Worm (Caenorhabditis elegans) whole organism, young adult: ENCODE results near the gene tpst-1.

Source experiments
- B0261.1 ChIP-seq: sonication (generic microtip); optimal IDR thresholded peaks from 2 replicates; lab custom pipeline; 2016; ENCODE audit warnings: mild to moderate bottlenecking, missing genetic modification characterization, moderate library complexity, missing compliant biosample characterization
- F10E7.11 ChIP-seq: sonication (generic microtip); optimal IDR thresholded peaks from 2 replicates; lab custom pipeline; 2017; ENCODE audit warnings: mild to moderate bottlenecking, missing genetic modification characterization, moderate library complexity, missing compliant biosample characterization
- F33H1.4 ChIP-seq: fragments of 200-800 bp; sonication (Bioruptor generic); IDR thresholded peaks from 2 replicates; pipeline ENCODE4 v1.3.6; 2022; ENCODE audit warnings: missing genetic modification reagents, missing genetic modification characterization, missing compliant biosample characterization
- F37B4.10 ChIP-seq: fragments of 200-800 bp; sonication (Bioruptor generic); IDR thresholded peaks from 2 replicates; pipeline ENCODE4 v1.3.6; 2022; ENCODE audit warnings: missing genetic modification characterization, missing compliant biosample characterization
- F49E8.2 ChIP-seq: sonication (generic microtip); optimal IDR thresholded peaks from 3 replicates; lab custom pipeline; 2017; ENCODE audit warnings: missing genetic modification characterization, mild to moderate bottlenecking, missing compliant biosample characterization, antibody characterized with exemption, moderate library complexity; ENCODE audit not compliant: insufficient read depth
- F52B5.7 ChIP-seq: sonication (generic microtip); optimal IDR thresholded peaks from 2 replicates; lab custom pipeline; 2016; ENCODE audit warnings: mild to moderate bottlenecking, missing genetic modification characterization, missing compliant biosample characterization
- Y95B8A.8 ChIP-seq: fragments of 200-800 bp; sonication (Bioruptor generic); IDR thresholded peaks from 2 replicates; pipeline ENCODE4 v1.3.6; 2022; ENCODE audit warnings: missing genetic modification reagents, missing genetic modification characterization, missing compliant biosample characterization
- ZK185.1 ChIP-seq: sonication (generic microtip); optimal IDR thresholded peaks from 2 replicates; lab custom pipeline; 2016; ENCODE audit warnings: mild to moderate bottlenecking, missing genetic modification characterization, missing compliant biosample characterization; ENCODE audit not compliant: poor library complexity, severe bottlenecking
- aptf-3 ChIP-seq: fragments of 200-800 bp; sonication (Bioruptor generic); IDR thresholded peaks from 2 replicates; pipeline ENCODE4 v1.3.6; 2022; ENCODE audit warnings: missing genetic modification characterization, missing compliant biosample characterization
- attf-3 ChIP-seq: fragments of 200-800 bp; sonication (Bioruptor generic); conservative IDR thresholded peaks from 2 replicates; pipeline ENCODE4 v1.3.6; 2022; ENCODE audit warnings: missing genetic modification reagents, missing genetic modification characterization, missing compliant biosample characterization
- attf-5 ChIP-seq: fragments of 200-800 bp; sonication (Bioruptor generic); optimal IDR thresholded peaks from 2 replicates; lab custom pipeline; 2018; ENCODE audit warnings: mild to moderate bottlenecking, missing genetic modification characterization, missing compliant biosample characterization
- attf-6 ChIP-seq: fragments of 200-800 bp; sonication (Bioruptor generic); IDR thresholded peaks from 2 replicates; pipeline ENCODE4 v1.3.6; 2022; ENCODE audit warnings: missing genetic modification reagents, missing genetic modification characterization, missing compliant biosample characterization
- bed-1 ChIP-seq: fragments of 200-800 bp; sonication (Bioruptor generic); IDR thresholded peaks from 2 replicates; pipeline ENCODE4 v1.3.6; 2022; ENCODE audit warnings: missing genetic modification reagents, missing genetic modification characterization, missing compliant biosample characterization
- ccch-3 ChIP-seq: fragments of 200-800 bp; sonication (Bioruptor generic); optimal IDR thresholded peaks from 2 replicates; lab custom pipeline; 2018; ENCODE audit warnings: mild to moderate bottlenecking, missing genetic modification characterization, missing compliant biosample characterization
- cebp-1 ChIP-seq, 2 experiments: fragments of 200-800 bp in 1 of 2; sonication (Bioruptor generic) in 1 of 2; sonication (generic microtip) in 1 of 2; IDR thresholded peaks in 1 of 2; optimal IDR thresholded peaks in 1 of 2; 2 replicates each; pipeline versions ENCODE4 v1.3.6 to Lab custom; 2017 to 2022; ENCODE audit warnings: missing compliant biosample characterization in 2 of 2, missing genetic modification characterization in 2 of 2, mild to moderate bottlenecking in 1 of 2, missing genetic modification reagents in 1 of 2, moderate library complexity in 1 of 2
- ceh-27 ChIP-seq: fragments of 200-800 bp; sonication (Bioruptor generic); optimal IDR thresholded peaks from 2 replicates; lab custom pipeline; 2018; ENCODE audit warnings: mild to moderate bottlenecking, missing genetic modification characterization, moderate library complexity, missing compliant biosample characterization
- ceh-79 ChIP-seq: sonication (generic microtip); optimal IDR thresholded peaks from 2 replicates; lab custom pipeline; 2017; ENCODE audit warnings: mild to moderate bottlenecking, missing genetic modification characterization, missing compliant biosample characterization
- ceh-91 ChIP-seq: fragments of 200-800 bp; sonication (Bioruptor generic); IDR thresholded peaks from 2 replicates; pipeline ENCODE4 v1.3.6; 2022; ENCODE audit warnings: missing genetic modification reagents, missing genetic modification characterization, missing compliant biosample characterization
- chd-7 ChIP-seq: sonication (generic microtip); optimal IDR thresholded peaks from 2 replicates; lab custom pipeline; 2016; ENCODE audit warnings: mild to moderate bottlenecking, missing genetic modification characterization, moderate library complexity, missing compliant biosample characterization
- dpl-1 ChIP-seq: fragments of 150-350 bp; optimal IDR thresholded peaks from 2 replicates; lab custom pipeline; 2014; ENCODE audit warnings: missing biosample characterization, missing genetic modification reagents, missing genetic modification characterization
- egl-18 ChIP-seq: fragments of 200-800 bp; sonication (Bioruptor generic); IDR thresholded peaks from 2 replicates; pipeline ENCODE4 v1.3.6; 2022; ENCODE audit warnings: missing genetic modification reagents, missing genetic modification characterization, missing compliant biosample characterization
- egl-44 ChIP-seq: fragments of 200-800 bp; sonication (Bioruptor generic); IDR thresholded peaks from 2 replicates; pipeline ENCODE4 v1.3.6; 2022; ENCODE audit warnings: missing genetic modification reagents, missing genetic modification characterization, missing compliant biosample characterization
- gei-17 ChIP-seq: fragments of 200-800 bp; sonication (Bioruptor generic); optimal IDR thresholded peaks from 2 replicates; lab custom pipeline; 2018; ENCODE audit warnings: mild to moderate bottlenecking, missing genetic modification characterization, missing compliant biosample characterization
- hlh-12 ChIP-seq: sonication (generic microtip); optimal IDR thresholded peaks from 2 replicates; lab custom pipeline; 2016; ENCODE audit warnings: missing genetic modification characterization, missing compliant biosample characterization
- lin-54 ChIP-seq: fragments of 200-800 bp; sonication (Bioruptor generic); optimal IDR thresholded peaks from 2 replicates; lab custom pipeline; 2018; ENCODE audit warnings: mild to moderate bottlenecking, missing genetic modification characterization, missing compliant biosample characterization
- lsl-1 ChIP-seq: fragments of 200-800 bp; sonication (Bioruptor generic); optimal IDR thresholded peaks from 2 replicates; lab custom pipeline; 2018; ENCODE audit warnings: mild to moderate bottlenecking, missing genetic modification characterization, moderate library complexity, missing compliant biosample characterization
- lsy-27 ChIP-seq: sonication (generic microtip); optimal IDR thresholded peaks from 2 replicates; lab custom pipeline; 2017; ENCODE audit warnings: missing genetic modification characterization, mild to moderate bottlenecking, missing compliant biosample characterization, antibody characterized with exemption, missing genotype, borderline replicate concordance; ENCODE audit not compliant: insufficient read depth
- madf-10 ChIP-seq: sonication (generic microtip); optimal IDR thresholded peaks from 2 replicates; lab custom pipeline; 2016; ENCODE audit warnings: mild to moderate bottlenecking, missing genetic modification characterization, missing compliant biosample characterization
- mes-4 ChIP-seq: sonication (generic microtip); optimal IDR thresholded peaks from 2 replicates; lab custom pipeline; 2016; ENCODE audit warnings: missing genotype, missing genetic modification characterization, missing compliant biosample characterization
- mxl-1 ChIP-seq: sonication (generic microtip); optimal IDR thresholded peaks from 2 replicates; lab custom pipeline; 2016; ENCODE audit warnings: missing genetic modification characterization, missing compliant biosample characterization
- nfya-1 ChIP-seq: sonication (generic microtip); optimal IDR thresholded peaks from 2 replicates; lab custom pipeline; 2017; ENCODE audit warnings: antibody characterized with exemption, missing compliant biosample characterization, missing genetic modification characterization, borderline replicate concordance; ENCODE audit not compliant: insufficient read depth
- nhr-120 ChIP-seq: fragments of 200-800 bp; sonication (Bioruptor generic); IDR thresholded peaks from 2 replicates; pipeline ENCODE4 v1.3.6; 2022; ENCODE audit warnings: missing genetic modification characterization, missing compliant biosample characterization
- pbrm-1 ChIP-seq: fragments of 200-800 bp; sonication (Bioruptor generic); IDR thresholded peaks from 2 replicates; pipeline ENCODE4 v1.3.6; 2022; ENCODE audit warnings: missing genetic modification reagents, missing genetic modification characterization, missing compliant biosample characterization
- pha-4 ChIP-seq: fragments of 150-350 bp; sonication (generic microtip); optimal IDR thresholded peaks from 2 replicates; lab custom pipeline; 2014; ENCODE audit warnings: missing biosample characterization, missing genetic modification reagents, missing genetic modification characterization
- rpc-1 ChIP-seq, 2 experiments: fragments of 150-350 bp in 1 of 2; sonication (generic microtip) in 1 of 2; optimal IDR thresholded peaks; 2 replicates each; lab custom pipeline; 2014 to 2018; ENCODE audit warnings: missing biosample characterization in 1 of 2, missing genetic modification characterization in 1 of 2, missing genetic modification reagents in 1 of 2, missing genotype in 1 of 2
- sea-2 ChIP-seq: fragments of 200-800 bp; sonication (Bioruptor generic); IDR thresholded peaks from 2 replicates; pipeline ENCODE4 v1.3.6; 2022; ENCODE audit warnings: missing genetic modification characterization, missing compliant biosample characterization
- snpc-1.1 ChIP-seq: sonication (generic microtip); optimal IDR thresholded peaks from 2 replicates; lab custom pipeline; 2017; ENCODE audit warnings: missing genetic modification characterization, mild to moderate bottlenecking, missing compliant biosample characterization, antibody characterized with exemption, moderate library complexity, missing genotype, missing genetic modification reagents; ENCODE audit not compliant: insufficient read depth
- snpc-1.3 ChIP-seq: sonication (generic microtip); optimal IDR thresholded peaks from 2 replicates; lab custom pipeline; 2017; ENCODE audit warnings: missing genetic modification characterization, mild to moderate bottlenecking, missing compliant biosample characterization, antibody characterized with exemption, moderate library complexity, missing genotype, missing genetic modification reagents; ENCODE audit not compliant: insufficient read depth
- snpc-3.4 ChIP-seq: sonication (generic microtip); optimal IDR thresholded peaks from 2 replicates; lab custom pipeline; 2017; ENCODE audit warnings: missing genetic modification characterization, mild to moderate bottlenecking, missing compliant biosample characterization, antibody characterized with exemption, moderate library complexity, missing genotype, missing genetic modification reagents
- somi-1 ChIP-seq: fragments of 200-800 bp; sonication (Bioruptor generic); optimal IDR thresholded peaks from 2 replicates; lab custom pipeline; 2018; ENCODE audit warnings: mild to moderate bottlenecking, missing genetic modification characterization, missing compliant biosample characterization
- sptf-2 ChIP-seq: fragments of 200-800 bp; sonication (Bioruptor generic); optimal IDR thresholded peaks from 2 replicates; lab custom pipeline; 2018; ENCODE audit warnings: mild to moderate bottlenecking, missing genetic modification characterization, missing compliant biosample characterization
- tbx-9 ChIP-seq: sonication (generic microtip); optimal IDR thresholded peaks from 2 replicates; lab custom pipeline; 2016; ENCODE audit warnings: borderline replicate concordance, missing genetic modification characterization, inconsistent platforms, missing compliant biosample characterization
- tlf-1 ChIP-seq: fragments of 200-800 bp; sonication (Bioruptor generic); optimal IDR thresholded peaks from 2 replicates; lab custom pipeline; 2018; ENCODE audit warnings: mild to moderate bottlenecking, missing genetic modification characterization, missing compliant biosample characterization
- ztf-18 ChIP-seq: sonication (generic microtip); optimal IDR thresholded peaks from 2 replicates; lab custom pipeline; 2016; ENCODE audit warnings: missing genotype, mild to moderate bottlenecking, missing genetic modification characterization, missing compliant biosample characterization
- ztf-28 ChIP-seq: fragments of 200-800 bp; sonication (Bioruptor generic); IDR thresholded peaks from 2 replicates; pipeline ENCODE4 v1.3.6; 2022; ENCODE audit warnings: missing genetic modification reagents, missing genetic modification characterization, missing compliant biosample characterization
- ztf-6 ChIP-seq: fragments of 200-800 bp; sonication (Bioruptor generic); IDR thresholded peaks from 2 replicates; pipeline ENCODE4 v1.3.6; 2022; ENCODE audit warnings: missing genetic modification reagents, missing genetic modification characterization, missing compliant biosample characterization

tpst-1 gene

DNA sequence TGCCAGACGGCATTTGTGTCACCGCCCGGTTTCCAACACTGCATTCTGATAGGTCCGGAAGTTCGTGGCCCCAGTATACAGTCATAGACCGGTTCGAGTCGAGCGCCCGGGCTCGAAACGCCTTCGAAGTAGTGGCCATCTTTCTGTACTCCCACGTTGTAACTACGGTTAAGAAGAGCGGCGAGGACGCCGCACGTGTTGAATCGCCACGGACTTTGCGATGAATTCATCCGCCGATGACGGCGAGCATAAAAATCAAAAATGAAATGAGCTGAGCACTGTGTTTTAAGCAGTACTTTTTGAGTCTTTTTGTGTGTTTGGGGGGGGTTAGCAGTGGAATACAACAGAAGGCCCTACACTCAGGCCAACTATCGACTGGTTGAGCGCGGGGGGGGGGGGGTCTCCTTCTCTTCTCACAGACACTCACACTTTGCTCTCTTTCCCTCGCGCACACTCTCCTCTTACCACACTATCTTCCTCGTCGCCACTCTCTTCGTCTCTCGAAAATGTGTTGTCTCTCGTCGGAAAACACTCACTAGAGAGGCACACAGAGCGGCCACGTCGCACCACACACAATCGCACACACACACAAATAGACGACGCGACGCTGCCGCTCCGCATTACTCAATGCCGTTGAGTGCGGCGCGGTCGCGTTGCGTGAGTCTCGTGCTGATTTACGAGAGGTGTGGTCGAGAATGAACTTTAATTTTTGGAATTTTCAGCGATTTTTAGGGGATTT is 53.7 kb downstream of the tpst-1 start, which contains the start of gene epc-1 (continued):
- TF ChIP-seq ceh-27 (GFP tag; lab: Kevin White, UChicago) (peak; percentile 97), egl-18 (GFP tag; lab: Robert Waterston, UW) (no peak), ccch-3 (GFP tag; lab: Kevin White, UChicago) (no peak), rpc-1 (optimal IDR thresholded peaks at IDR 0.05; lab: Kevin White, UChicago) (no peak), rpc-1 (tag; optimal IDR thresholded peaks at IDR 0.05; lab: Kevin White, UChicago) (no peak), madf-10 (tag; lab: Kevin White, UChicago) (peak; percentile 83), bed-1 (GFP tag; lab: Robert Waterston, UW) (no peak), nhr-120 (no peak), attf-3 (GFP tag; lab: Robert Waterston, UW) (peak; percentile 60; the same call in 1 of the 2 replicates), snpc-1.1 (tag; lab: Kevin White, UChicago) (no peak), cebp-1 (GFP tag; IDR thresholded peaks at IDR 0.05; lab: Robert Waterston, UW) (peak; percentile 8; the same call in 1 of the 2 replicates), cebp-1 (tag; optimal IDR thresholded peaks at IDR 0.05; lab: Kevin White, UChicago) (peak; percentile 87), dpl-1 (peak; percentile 48), F37B4.10 (0 out of 2 replicates have a peak, but pooled peaks have one; percentile 36), mes-4 (no peak), lsl-1 (peak; percentile 85), tbx-9 (no peak), sptf-2 (GFP tag; lab: Kevin White, UChicago) (peak; percentile 31), sea-2 (peak; percentile 18; the same call in 1 of the 2 replicates), ZK185.1 (peak; percentile 59), ceh-91 (GFP tag; lab: Robert Waterston, UW) (peak; percentile 80), snpc-1.3 (tag; lab: Kevin White, UChicago) (peak; percentile 80), ztf-28 (GFP tag; lab: Robert Waterston, UW) (peak; percentile 82; the same call in 1 of the 2 replicates), pbrm-1 (peak; percentile 93), lsy-27 (tag; lab: Kevin White, UChicago) (peak; percentile 35), ceh-79 (tag; lab: Kevin White, UChicago) (peak; percentile 23), F52B5.7 (tag; lab: Kevin White, UChicago) (peak; percentile 59), F49E8.2 (tag; lab: Kevin White, UChicago) (peak; percentile 89), snpc-3.4 (tag; lab: Kevin White, UChicago) (peak; percentile 90), gei-17 (GFP tag; lab: Kevin White, UChicago) (peak; percentile 59), Y95B8A.8 (peak; percentile 92), ztf-18 (tag; lab: Kevin White, UChicago) (peak; percentile 69), aptf-3 (GFP tag; lab: Robert Waterston, UW) (no peak)
- TF ChIP-seq, all 124 proteins: peak for 86

DNA sequence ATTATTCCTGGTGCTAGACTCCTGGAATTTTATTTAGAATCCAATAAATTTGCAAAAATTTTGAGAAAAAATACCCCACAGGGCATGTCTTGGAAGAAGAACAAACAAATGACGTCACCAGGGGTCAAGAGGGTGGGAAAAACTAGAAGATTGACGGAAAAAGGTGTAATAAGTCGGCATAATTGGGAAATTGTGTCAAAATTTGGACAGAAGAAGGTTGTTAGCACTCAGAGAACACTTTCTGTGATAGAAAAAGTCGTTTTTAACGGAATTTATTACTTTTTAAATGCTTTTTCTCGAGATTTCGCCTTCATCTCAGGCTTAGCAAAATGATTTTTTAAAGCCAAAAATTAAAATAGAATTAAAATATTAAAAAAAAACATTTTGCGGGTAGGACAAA is 54.8 kb downstream of the tpst-1 start:
- TF ChIP-seq F10E7.11 (tag; lab: Kevin White, UChicago) (peak; percentile 94), mes-4 (no peak), B0261.1 (tag; lab: Kevin White, UChicago) (peak; percentile 16), nfya-1 (tag; lab: Kevin White, UChicago) (no peak), egl-44 (GFP tag; lab: Robert Waterston, UW) (no peak), lin-54 (GFP tag; lab: Kevin White, UChicago) (no peak), somi-1 (GFP tag; lab: Kevin White, UChicago) (no peak), chd-7 (tag; lab: Kevin White, UChicago) (peak; percentile 81), attf-6 (GFP tag; lab: Robert Waterston, UW) (no peak), attf-5 (peak; percentile 10), hlh-12 (tag; lab: Kevin White, UChicago) (no peak), F33H1.4 (GFP tag; lab: Robert Waterston, UW) (no peak), mxl-1 (tag; lab: Kevin White, UChicago) (no peak), ztf-6 (no peak), pha-4 (tag; lab: Kevin White, UChicago) (no peak), rpc-1 (optimal IDR thresholded peaks at IDR 0.05; lab: Kevin White, UChicago) (no peak), rpc-1 (tag; optimal IDR thresholded peaks at IDR 0.05; lab: Kevin White, UChicago) (no peak), tlf-1 (GFP tag; lab: Kevin White, UChicago) (no peak)
